Worm (Caenorhabditis elegans) whole organism, L3 larva: Measurements from ENCODE around the gene Y47D7A.19.

Experiments
- R02D3.7 ChIP-seq: fragments of 150-350 bp; optimal IDR thresholded peaks from 2 replicates; lab custom pipeline; 2014; ENCODE audit warnings: missing biosample characterization, missing genetic modification characterization
- ZK546.5 ChIP-seq: sonication (generic microtip); optimal IDR thresholded peaks from 2 replicates; lab custom pipeline; 2017; ENCODE audit warnings: missing biosample characterization, missing genetic modification characterization
- aly-2 ChIP-seq: fragments of 150-350 bp; optimal IDR thresholded peaks from 2 replicates; lab custom pipeline; 2014; ENCODE audit warnings: missing biosample characterization, missing genetic modification characterization
- ama-1 ChIP-seq: fragments of 150-350 bp; optimal IDR thresholded peaks from 2 replicates; lab custom pipeline; 2018
- ceh-16 ChIP-seq: sonication (generic microtip); optimal IDR thresholded peaks from 2 replicates; lab custom pipeline; 2017; ENCODE audit warnings: missing biosample characterization, missing genetic modification characterization
- ceh-28 ChIP-seq: fragments of 150-350 bp; optimal IDR thresholded peaks from 2 replicates; lab custom pipeline; 2014; ENCODE audit warnings: missing biosample characterization, missing genetic modification reagents, missing genetic modification characterization
- ceh-82 ChIP-seq: fragments of 150-350 bp; optimal IDR thresholded peaks from 2 replicates; lab custom pipeline; 2014; ENCODE audit warnings: missing biosample characterization, missing genetic modification characterization
- ceh-9 ChIP-seq: sonication (generic microtip); optimal IDR thresholded peaks from 2 replicates; lab custom pipeline; 2018; ENCODE audit warnings: missing biosample characterization, missing genetic modification characterization
- egl-5 ChIP-seq: fragments of 150-350 bp; optimal IDR thresholded peaks from 2 replicates; lab custom pipeline; 2017; ENCODE audit warnings: missing biosample characterization, missing genetic modification reagents, missing genetic modification characterization, inconsistent platforms
- elt-1 ChIP-seq: fragments of 150-350 bp; optimal IDR thresholded peaks from 2 replicates; lab custom pipeline; 2014; ENCODE audit warnings: missing biosample characterization, missing genetic modification characterization
- elt-2 ChIP-seq: sonication (generic microtip); optimal IDR thresholded peaks from 2 replicates; lab custom pipeline; 2016; ENCODE audit warnings: missing genetic modification reagents, mild to moderate bottlenecking, missing genetic modification characterization, missing compliant biosample characterization
- eor-1 ChIP-seq, 2 experiments: fragments of 150-350 bp; optimal IDR thresholded peaks; 2 replicates each; lab custom pipeline; 2014 to 2018; ENCODE audit warnings: missing biosample characterization in 2 of 2, missing genetic modification characterization in 2 of 2
- fkh-2 ChIP-seq: fragments of 150-350 bp; optimal IDR thresholded peaks from 2 replicates; lab custom pipeline; 2014; ENCODE audit warnings: missing biosample characterization, missing genetic modification reagents, missing genetic modification characterization
- fos-1 ChIP-seq: fragments of 150-350 bp; optimal IDR thresholded peaks from 2 replicates; lab custom pipeline; 2014; ENCODE audit warnings: missing biosample characterization, missing genetic modification characterization
- hmg-11 ChIP-seq: sonication (generic microtip); optimal IDR thresholded peaks from 2 replicates; lab custom pipeline; 2016; ENCODE audit warnings: missing genetic modification characterization, missing compliant biosample characterization
- lin-15B ChIP-seq: fragments of 150-350 bp; optimal IDR thresholded peaks from 2 replicates; lab custom pipeline; 2014; ENCODE audit warnings: missing biosample characterization, missing genetic modification characterization
- lin-39 ChIP-seq: fragments of 150-350 bp; optimal IDR thresholded peaks from 2 replicates; lab custom pipeline; 2018; ENCODE audit warnings: missing biosample characterization, missing genetic modification reagents, missing genetic modification characterization
- lsy-12 ChIP-seq: sonication (generic microtip); optimal IDR thresholded peaks from 2 replicates; lab custom pipeline; 2016; ENCODE audit warnings: mild to moderate bottlenecking, missing genetic modification characterization, missing compliant biosample characterization
- mdl-1 ChIP-seq: fragments of 150-350 bp; optimal IDR thresholded peaks from 2 replicates; lab custom pipeline; 2014; ENCODE audit warnings: missing biosample characterization, missing genetic modification characterization
- mml-1 ChIP-seq: fragments of 150-350 bp; sonication (generic microtip); optimal IDR thresholded peaks from 3 replicates; lab custom pipeline; 2014; ENCODE audit warnings: missing biosample characterization, missing genetic modification characterization
- nfya-1 ChIP-seq: sonication (generic microtip); optimal IDR thresholded peaks from 2 replicates; lab custom pipeline; 2017; ENCODE audit warnings: missing genetic modification characterization, mild to moderate bottlenecking, missing compliant biosample characterization, antibody characterized with exemption, moderate library complexity; ENCODE audit not compliant: insufficient read depth
- nhr-11 ChIP-seq: fragments of 150-350 bp; optimal IDR thresholded peaks from 2 replicates; lab custom pipeline; 2014; ENCODE audit warnings: missing biosample characterization, missing genetic modification characterization
- nhr-23 ChIP-seq: fragments of 150-350 bp; optimal IDR thresholded peaks from 2 replicates; lab custom pipeline; 2014; ENCODE audit warnings: missing biosample characterization, missing genetic modification reagents, missing genetic modification characterization
- nhr-237 ChIP-seq: fragments of 150-350 bp; optimal IDR thresholded peaks from 2 replicates; lab custom pipeline; 2014; ENCODE audit warnings: missing biosample characterization, missing genetic modification characterization
- nhr-25 ChIP-seq: sonication (generic microtip); optimal IDR thresholded peaks from 2 replicates; lab custom pipeline; 2017; ENCODE audit warnings: missing biosample characterization, missing genetic modification characterization
- nhr-28 ChIP-seq: fragments of 150-350 bp; optimal IDR thresholded peaks from 2 replicates; lab custom pipeline; 2014; ENCODE audit warnings: missing biosample characterization, missing genetic modification characterization
- nhr-43 ChIP-seq: sonication (generic microtip); optimal IDR thresholded peaks from 2 replicates; lab custom pipeline; 2016; ENCODE audit warnings: mild to moderate bottlenecking, missing genetic modification characterization, missing compliant biosample characterization; ENCODE audit not compliant: poor library complexity, severe bottlenecking
- nhr-67 ChIP-seq: fragments of 150-350 bp; optimal IDR thresholded peaks from 2 replicates; lab custom pipeline; 2014; ENCODE audit warnings: missing biosample characterization, missing genetic modification characterization
- nhr-77 ChIP-seq: fragments of 150-350 bp; optimal IDR thresholded peaks from 2 replicates; lab custom pipeline; 2014; ENCODE audit warnings: missing biosample characterization, missing genetic modification characterization
- pha-4 ChIP-seq: fragments of 150-350 bp; optimal IDR thresholded peaks from 2 replicates; lab custom pipeline; 2014; ENCODE audit warnings: missing biosample characterization, missing genetic modification reagents, missing genetic modification characterization
- pqm-1 ChIP-seq: fragments of 150-350 bp; optimal IDR thresholded peaks from 2 replicates; lab custom pipeline; 2017; ENCODE audit warnings: missing biosample characterization, missing genetic modification characterization, inconsistent platforms
- sea-2 ChIP-seq: fragments of 150-350 bp; sonication (generic microtip); optimal IDR thresholded peaks from 4 replicates; lab custom pipeline; 2014; ENCODE audit warnings: missing biosample characterization, missing genetic modification reagents, missing genetic modification characterization
- snpc-4 ChIP-seq: fragments of 150-350 bp; optimal IDR thresholded peaks from 2 replicates; lab custom pipeline; 2014; ENCODE audit warnings: missing biosample characterization, missing genetic modification characterization
- tbx-2 ChIP-seq: sonication (generic microtip); optimal IDR thresholded peaks from 2 replicates; lab custom pipeline; 2016; ENCODE audit warnings: mild to moderate bottlenecking, missing genetic modification characterization, missing compliant biosample characterization
- unc-62 ChIP-seq: fragments of 150-350 bp; sonication (generic microtip); optimal IDR thresholded peaks from 4 replicates; lab custom pipeline; 2014; ENCODE audit warnings: missing biosample characterization, missing genetic modification reagents, missing genetic modification characterization
- ztf-11 ChIP-seq: fragments of 150-350 bp; optimal IDR thresholded peaks from 2 replicates; lab custom pipeline; 2014; ENCODE audit warnings: missing biosample characterization, missing genetic modification characterization

Y47D7A.19 gene

ce11 chrV:4398127-4398526, 26.0 kb upstream of the Y47D7A.19 start:
- TF ChIP-seq nhr-77 (tag; lab: Kevin White, UChicago), result no peak
- no peak for TF ChIP-seq aly-2 (tag; lab: Kevin White, UChicago)
- no peak for TF ChIP-seq ceh-82 (tag; lab: Kevin White, UChicago)
- TF ChIP-seq ZK546.5 (tag; lab: Kevin White, UChicago), result no peak

- no peak for TF ChIP-seq unc-62
- TF ChIP-seq snpc-4 (tag; lab: Kevin White, UChicago), result no peak
Measured at ce11 chrV:4398884-4399283, 25.3 kb upstream of the Y47D7A.19 start.

- TF ChIP-seq egl-5 (tag; lab: Kevin White, UChicago), result no peak
- no peak for TF ChIP-seq lin-39
- no peak for TF ChIP-seq ama-1 (lab: Kevin White, UChicago)
- TF ChIP-seq ceh-16 (tag; lab: Kevin White, UChicago), result no peak
- no peak for TF ChIP-seq pqm-1 (tag; lab: Kevin White, UChicago)
- no peak for TF ChIP-seq aly-2 (tag; lab: Kevin White, UChicago)
- no peak for TF ChIP-seq elt-2 (tag; lab: Kevin White, UChicago)
Measured at ce11 chrV:4400118-4400517, 24.0 kb upstream of the Y47D7A.19 start, which contains the start of gene F13A2.4. F13A2.4 (minus strand) TSS chrV:4400218.

ce11 chrV:4401865-4402264, 22.3 kb upstream of the Y47D7A.19 start, which contains the start of gene F13A2.5:
F13A2.5 (minus strand) TSS chrV:4401965.
- TF ChIP-seq nfya-1 (no peak), eor-1 (tag; optimal IDR thresholded peaks at IDR 0.05; lab: Kevin White, UChicago) (no peak), nhr-23 (tag; lab: Kevin White, UChicago) (no peak), ceh-28 (no peak), ztf-11 (no peak), hmg-11 (no peak), lin-39 (no peak), snpc-4 (tag; lab: Kevin White, UChicago) (no peak), fkh-2 (tag; lab: Kevin White, UChicago) (no peak), ceh-16 (tag; lab: Kevin White, UChicago) (no peak), egl-5 (tag; lab: Kevin White, UChicago) (no peak), fos-1 (tag; lab: Kevin White, UChicago) (no peak), pqm-1 (tag; lab: Kevin White, UChicago) (no peak), sea-2 (GFP tag; lab: Kevin White, UChicago) (no peak), mml-1 (no peak), mdl-1 (tag; lab: Kevin White, UChicago) (no peak), elt-1 (tag; lab: Kevin White, UChicago) (no peak), nhr-25 (no peak), lin-15B (tag; lab: Kevin White, UChicago) (no peak)

- TF ChIP-seq nhr-11 (tag; lab: Kevin White, UChicago) (no peak), pha-4 (tag; lab: Kevin White, UChicago) (no peak), nhr-43 (tag; lab: Kevin White, UChicago) (no peak), R02D3.7 (tag; lab: Kevin White, UChicago) (no peak), lsy-12 (no peak), tbx-2 (tag; lab: Kevin White, UChicago) (no peak), nhr-237 (tag; lab: Kevin White, UChicago) (no peak), mml-1 (no peak), unc-62 (no peak), nhr-23 (tag; lab: Kevin White, UChicago) (no peak), nhr-67 (tag; lab: Kevin White, UChicago) (no peak), ceh-28 (no peak), nhr-25 (no peak), nhr-77 (tag; lab: Kevin White, UChicago) (no peak), ceh-9 (tag; lab: Kevin White, UChicago) (no peak), nfya-1 (no peak), ceh-82 (tag; lab: Kevin White, UChicago) (no peak), pqm-1 (tag; lab: Kevin White, UChicago) (no peak), nhr-28 (tag; lab: Kevin White, UChicago) (no peak)
Measured at ce11 chrV:4407519-4407918, 16.6 kb upstream of the Y47D7A.19 start, which contains the start of gene nhr-118. nhr-118 (plus strand) TSS chrV:4407819.
